Worm (Caenorhabditis elegans): ENCODE data around the gene fut-2.

DNA sequence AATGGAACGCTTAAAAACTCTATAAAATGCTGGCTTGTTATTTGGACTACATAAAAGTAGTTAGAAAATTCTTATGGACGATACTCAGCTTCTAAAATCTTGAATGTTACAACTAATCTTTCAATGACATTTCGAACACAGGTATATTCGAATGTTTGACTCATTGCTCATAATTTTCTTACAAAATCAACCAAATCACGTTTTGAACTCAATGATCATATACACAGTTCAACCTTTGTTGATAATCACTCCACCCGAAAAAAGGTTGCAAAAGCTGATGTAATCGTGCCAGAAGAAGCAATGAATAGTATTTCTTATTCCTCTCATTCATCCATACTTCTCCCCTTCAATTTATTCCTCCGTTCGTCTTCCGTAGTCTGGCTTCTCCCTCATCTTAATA, 26.5 kb downstream of the fut-2 start, which contains the start of gene K04A8.20:
- TF ChIP-seq lin-39 (tag; optimal IDR thresholded peaks at IDR 0.05) (no peak), unc-39 (tag; optimal IDR thresholded peaks at IDR 0.05) (no peak), elt-1 (tag; optimal IDR thresholded peaks at IDR 0.05) (no peak), zag-1 (tag; optimal IDR thresholded peaks at IDR 0.05) (no peak), nhr-77 (tag; optimal IDR thresholded peaks at IDR 0.05) (no peak), mdl-1 (tag; optimal IDR thresholded peaks at IDR 0.05) (no peak), snpc-4 (tag; optimal IDR thresholded peaks at IDR 0.05) (no peak)

Data from whole organism, L2 larva.